Worm (Caenorhabditis elegans) whole organism, young adult: ENCODE results near the gene lgmn-1.
A peak's percentile ranks its signal among the peaks of the same experiment; 100 is the strongest.

Source experiments
- B0336.3 ChIP-seq: fragments of 200-800 bp; sonication (Bioruptor generic); IDR thresholded peaks from 2 replicates; pipeline ENCODE4 v1.3.6; 2022; ENCODE audit warnings: missing genetic modification characterization, missing compliant biosample characterization
- C17E4.6 ChIP-seq: fragments of 200-800 bp; sonication (Bioruptor generic); IDR thresholded peaks from 2 replicates; pipeline ENCODE4 v1.3.6; 2022; ENCODE audit warnings: missing genetic modification reagents, missing genetic modification characterization, missing compliant biosample characterization
- D2030.7 ChIP-seq: fragments of 200-800 bp; sonication (Bioruptor generic); IDR thresholded peaks from 2 replicates; pipeline ENCODE4 v1.3.6; 2022; ENCODE audit warnings: missing genetic modification reagents, missing genetic modification characterization, missing compliant biosample characterization
- F23B12.7 ChIP-seq: sonication (generic microtip); optimal IDR thresholded peaks from 2 replicates; lab custom pipeline; 2017; ENCODE audit warnings: missing genetic modification characterization, mild to moderate bottlenecking, missing compliant biosample characterization, antibody characterized with exemption, moderate library complexity; ENCODE audit not compliant: insufficient read depth
- F37B4.10 ChIP-seq: fragments of 200-800 bp; sonication (Bioruptor generic); IDR thresholded peaks from 2 replicates; pipeline ENCODE4 v1.3.6; 2022; ENCODE audit warnings: missing genetic modification characterization, missing compliant biosample characterization
- F49E8.2 ChIP-seq: sonication (generic microtip); optimal IDR thresholded peaks from 3 replicates; lab custom pipeline; 2017; ENCODE audit warnings: missing genetic modification characterization, mild to moderate bottlenecking, missing compliant biosample characterization, antibody characterized with exemption, moderate library complexity; ENCODE audit not compliant: insufficient read depth
- F55B11.4 ChIP-seq: sonication (generic microtip); optimal IDR thresholded peaks from 2 replicates; lab custom pipeline; 2016; ENCODE audit warnings: missing compliant biosample characterization, missing genetic modification characterization, borderline replicate concordance; ENCODE audit not compliant: insufficient read depth
- F57A8.1 ChIP-seq: fragments of 200-800 bp; sonication (Bioruptor generic); optimal IDR thresholded peaks from 2 replicates; lab custom pipeline; 2018; ENCODE audit warnings: mild to moderate bottlenecking, missing genetic modification characterization, moderate library complexity, missing compliant biosample characterization
- K11D2.4 ChIP-seq: fragments of 200-800 bp; sonication (Bioruptor generic); IDR thresholded peaks from 2 replicates; pipeline ENCODE4 v1.3.6; 2022; ENCODE audit warnings: missing genetic modification reagents, missing genetic modification characterization, missing compliant biosample characterization
- K12H6.12 ChIP-seq: fragments of 200-800 bp; sonication (Bioruptor generic); optimal IDR thresholded peaks from 2 replicates; lab custom pipeline; 2018; ENCODE audit warnings: mild to moderate bottlenecking, missing genetic modification characterization, missing compliant biosample characterization
- T07F8.4 ChIP-seq: sonication (generic microtip); optimal IDR thresholded peaks from 2 replicates; lab custom pipeline; 2016; ENCODE audit warnings: mild to moderate bottlenecking, missing genetic modification characterization, moderate library complexity, missing compliant biosample characterization
- T26A5.8 ChIP-seq: sonication (generic microtip); optimal IDR thresholded peaks from 2 replicates; lab custom pipeline; 2016; ENCODE audit warnings: missing genetic modification characterization, missing compliant biosample characterization
- Y56A3A.18 ChIP-seq: fragments of 200-800 bp; sonication (Bioruptor generic); IDR thresholded peaks from 2 replicates; pipeline ENCODE4 v1.3.6; 2022; ENCODE audit warnings: missing genetic modification reagents, missing genetic modification characterization, missing compliant biosample characterization
- Y67H2A.10 ChIP-seq: fragments of 200-800 bp; sonication (Bioruptor generic); conservative IDR thresholded peaks from 2 replicates; pipeline ENCODE4 v1.3.6; 2022; ENCODE audit warnings: missing genetic modification reagents, missing genetic modification characterization, missing compliant biosample characterization
- Y95B8A.8 ChIP-seq: fragments of 200-800 bp; sonication (Bioruptor generic); IDR thresholded peaks from 2 replicates; pipeline ENCODE4 v1.3.6; 2022; ENCODE audit warnings: missing genetic modification reagents, missing genetic modification characterization, missing compliant biosample characterization
- ZK185.1 ChIP-seq: sonication (generic microtip); optimal IDR thresholded peaks from 2 replicates; lab custom pipeline; 2016; ENCODE audit warnings: mild to moderate bottlenecking, missing genetic modification characterization, missing compliant biosample characterization; ENCODE audit not compliant: poor library complexity, severe bottlenecking
- akir-1 ChIP-seq: fragments of 200-800 bp; sonication (Bioruptor generic); optimal IDR thresholded peaks from 2 replicates; lab custom pipeline; 2018; ENCODE audit warnings: mild to moderate bottlenecking, missing genetic modification characterization, moderate library complexity, missing compliant biosample characterization
- atf-7 ChIP-seq: sonication (generic microtip); optimal IDR thresholded peaks from 2 replicates; lab custom pipeline; 2017; ENCODE audit warnings: mild to moderate bottlenecking, missing genetic modification characterization, missing compliant biosample characterization
- attf-3 ChIP-seq: fragments of 200-800 bp; sonication (Bioruptor generic); conservative IDR thresholded peaks from 2 replicates; pipeline ENCODE4 v1.3.6; 2022; ENCODE audit warnings: missing genetic modification reagents, missing genetic modification characterization, missing compliant biosample characterization
- attf-6 ChIP-seq: fragments of 200-800 bp; sonication (Bioruptor generic); IDR thresholded peaks from 2 replicates; pipeline ENCODE4 v1.3.6; 2022; ENCODE audit warnings: missing genetic modification reagents, missing genetic modification characterization, missing compliant biosample characterization
- bed-1 ChIP-seq: fragments of 200-800 bp; sonication (Bioruptor generic); IDR thresholded peaks from 2 replicates; pipeline ENCODE4 v1.3.6; 2022; ENCODE audit warnings: missing genetic modification reagents, missing genetic modification characterization, missing compliant biosample characterization
- cebp-2 ChIP-seq: fragments of 200-800 bp; sonication (Bioruptor generic); IDR thresholded peaks from 2 replicates; pipeline ENCODE4 v1.3.6; 2022; ENCODE audit warnings: missing genetic modification characterization, missing compliant biosample characterization
- ceh-58 ChIP-seq: fragments of 200-800 bp; sonication (Bioruptor generic); IDR thresholded peaks from 2 replicates; pipeline ENCODE4 v1.3.6; 2022; ENCODE audit warnings: missing genetic modification characterization, missing compliant biosample characterization
- chd-7 ChIP-seq: sonication (generic microtip); optimal IDR thresholded peaks from 2 replicates; lab custom pipeline; 2016; ENCODE audit warnings: mild to moderate bottlenecking, missing genetic modification characterization, moderate library complexity, missing compliant biosample characterization
- dpff-1 ChIP-seq: sonication (generic microtip); optimal IDR thresholded peaks from 2 replicates; lab custom pipeline; 2017; ENCODE audit warnings: mild to moderate bottlenecking, missing genetic modification characterization, missing compliant biosample characterization
- egrh-3 ChIP-seq: fragments of 200-800 bp; sonication (Bioruptor generic); IDR thresholded peaks from 2 replicates; pipeline ENCODE4 v1.3.6; 2022; ENCODE audit warnings: missing genetic modification reagents, missing genetic modification characterization, missing compliant biosample characterization
- fkh-3 ChIP-seq: sonication (generic microtip); optimal IDR thresholded peaks from 2 replicates; lab custom pipeline; 2016; ENCODE audit warnings: mild to moderate bottlenecking, missing genetic modification characterization, missing compliant biosample characterization
- gei-17 ChIP-seq: fragments of 200-800 bp; sonication (Bioruptor generic); optimal IDR thresholded peaks from 2 replicates; lab custom pipeline; 2018; ENCODE audit warnings: mild to moderate bottlenecking, missing genetic modification characterization, missing compliant biosample characterization
- him-1 ChIP-seq: sonication (generic microtip); optimal IDR thresholded peaks from 2 replicates; lab custom pipeline; 2016; ENCODE audit warnings: missing genotype, missing genetic modification reagents, missing genetic modification characterization, missing compliant biosample characterization
- hlh-26 ChIP-seq: fragments of 200-800 bp; sonication (Bioruptor generic); conservative IDR thresholded peaks from 2 replicates; pipeline ENCODE4 v1.3.6; 2022; ENCODE audit warnings: missing genetic modification reagents, missing genetic modification characterization, missing compliant biosample characterization
- let-607 ChIP-seq, 2 experiments: fragments of 200-800 bp in 1 of 2; sonication (Bioruptor generic) in 1 of 2; sonication (generic microtip) in 1 of 2; optimal IDR thresholded peaks; 2 replicates each; lab custom pipeline; 2016 to 2018; ENCODE audit warnings: mild to moderate bottlenecking in 2 of 2, missing compliant biosample characterization in 2 of 2, missing genetic modification characterization in 2 of 2, moderate library complexity in 2 of 2, missing genotype in 1 of 2
- lin-54 ChIP-seq: fragments of 200-800 bp; sonication (Bioruptor generic); optimal IDR thresholded peaks from 2 replicates; lab custom pipeline; 2018; ENCODE audit warnings: mild to moderate bottlenecking, missing genetic modification characterization, missing compliant biosample characterization
- lsl-1 ChIP-seq: fragments of 200-800 bp; sonication (Bioruptor generic); optimal IDR thresholded peaks from 2 replicates; lab custom pipeline; 2018; ENCODE audit warnings: mild to moderate bottlenecking, missing genetic modification characterization, moderate library complexity, missing compliant biosample characterization
- lsy-27 ChIP-seq: sonication (generic microtip); optimal IDR thresholded peaks from 2 replicates; lab custom pipeline; 2017; ENCODE audit warnings: missing genetic modification characterization, mild to moderate bottlenecking, missing compliant biosample characterization, antibody characterized with exemption, missing genotype, borderline replicate concordance; ENCODE audit not compliant: insufficient read depth
- madf-6 ChIP-seq: fragments of 200-800 bp; sonication (Bioruptor generic); IDR thresholded peaks from 2 replicates; pipeline ENCODE4 v1.3.6; 2022; ENCODE audit warnings: missing genetic modification reagents, missing genetic modification characterization, missing compliant biosample characterization
- madf-8 ChIP-seq: fragments of 200-800 bp; sonication (Bioruptor generic); conservative IDR thresholded peaks from 2 replicates; pipeline ENCODE4 v1.3.6; 2022; ENCODE audit warnings: missing genetic modification reagents, missing genetic modification characterization, missing compliant biosample characterization
- nhr-27 ChIP-seq: fragments of 200-800 bp; sonication (Bioruptor generic); optimal IDR thresholded peaks from 2 replicates; lab custom pipeline; 2018; ENCODE audit warnings: mild to moderate bottlenecking, missing genetic modification characterization, moderate library complexity, missing compliant biosample characterization
- nhr-80 ChIP-seq: sonication (generic microtip); optimal IDR thresholded peaks from 2 replicates; lab custom pipeline; 2016; ENCODE audit warnings: missing genetic modification characterization, missing compliant biosample characterization
- nhr-90 ChIP-seq: sonication (generic microtip); optimal IDR thresholded peaks from 2 replicates; lab custom pipeline; 2016; ENCODE audit warnings: missing genotype, mild to moderate bottlenecking, missing genetic modification characterization, missing compliant biosample characterization
- pha-4 ChIP-seq: fragments of 150-350 bp; sonication (generic microtip); optimal IDR thresholded peaks from 2 replicates; lab custom pipeline; 2014; ENCODE audit warnings: missing biosample characterization, missing genetic modification reagents, missing genetic modification characterization
- rpc-1 ChIP-seq, 2 experiments: fragments of 150-350 bp in 1 of 2; sonication (generic microtip) in 1 of 2; optimal IDR thresholded peaks; 2 replicates each; lab custom pipeline; 2014 to 2018; ENCODE audit warnings: missing biosample characterization in 1 of 2, missing genetic modification characterization in 1 of 2, missing genetic modification reagents in 1 of 2, missing genotype in 1 of 2
- somi-1 ChIP-seq: fragments of 200-800 bp; sonication (Bioruptor generic); optimal IDR thresholded peaks from 2 replicates; lab custom pipeline; 2018; ENCODE audit warnings: mild to moderate bottlenecking, missing genetic modification characterization, missing compliant biosample characterization
- tbx-9 ChIP-seq: sonication (generic microtip); optimal IDR thresholded peaks from 2 replicates; lab custom pipeline; 2016; ENCODE audit warnings: borderline replicate concordance, missing genetic modification characterization, inconsistent platforms, missing compliant biosample characterization
- tlf-1 ChIP-seq: fragments of 200-800 bp; sonication (Bioruptor generic); optimal IDR thresholded peaks from 2 replicates; lab custom pipeline; 2018; ENCODE audit warnings: mild to moderate bottlenecking, missing genetic modification characterization, missing compliant biosample characterization
- zfh-2 ChIP-seq: fragments of 200-800 bp; sonication (Bioruptor generic); conservative IDR thresholded peaks from 2 replicates; pipeline ENCODE4 v1.3.6; 2022; ENCODE audit warnings: missing genetic modification reagents, missing genetic modification characterization, missing compliant biosample characterization
- ztf-3 ChIP-seq: fragments of 200-800 bp; sonication (Bioruptor generic); optimal IDR thresholded peaks from 2 replicates; lab custom pipeline; 2018; ENCODE audit warnings: mild to moderate bottlenecking, missing genetic modification characterization, missing compliant biosample characterization

Gene lgmn-1

ce11 chrV:12491070-12491643, 21.7 kb upstream of the lgmn-1 start (continued):
- TF ChIP-seq akir-1 (GFP tag; lab: Kevin White, UChicago) (no peak), T07F8.4 (tag; lab: Kevin White, UChicago) (no peak), lsy-27 (tag; lab: Kevin White, UChicago) (peak; percentile 11), F57A8.1 (GFP tag; lab: Kevin White, UChicago) (no peak), Y56A3A.18 (GFP tag; lab: Robert Waterston, UW) (peak; percentile 90), B0336.3 (GFP tag; lab: Robert Waterston, UW) (peak; percentile 88), madf-6 (GFP tag; lab: Robert Waterston, UW) (peak; percentile 89), nhr-27 (tag; lab: Kevin White, UChicago) (no peak), hlh-26 (no peak), madf-8 (GFP tag; lab: Robert Waterston, UW) (peak; percentile 17; the same call in 1 of the 2 replicates), nhr-80 (tag; lab: Kevin White, UChicago) (peak; percentile 57), Y67H2A.10 (GFP tag; lab: Robert Waterston, UW) (no peak), gei-17 (no peak), K12H6.12 (no peak), ceh-58 (GFP tag; lab: Robert Waterston, UW) (no peak), cebp-2 (GFP tag; lab: Robert Waterston, UW) (0 out of 2 replicates have a peak, but pooled peaks have one; percentile 45), D2030.7 (GFP tag; lab: Robert Waterston, UW) (peak; percentile 97), tlf-1 (GFP tag; lab: Kevin White, UChicago) (peak; percentile 75), C17E4.6 (GFP tag; lab: Robert Waterston, UW) (0 out of 2 replicates have a peak, but pooled peaks have one; percentile 9), ZK185.1 (tag; lab: Kevin White, UChicago) (peak; percentile 79), Y95B8A.8 (no peak), attf-6 (GFP tag; lab: Robert Waterston, UW) (peak; percentile 91), F49E8.2 (peak; percentile 85), dpff-1 (tag; lab: Kevin White, UChicago) (no peak), lsl-1 (peak; percentile 70), somi-1 (GFP tag; lab: Kevin White, UChicago) (no peak), lin-54 (GFP tag; lab: Kevin White, UChicago) (peak; percentile 82), attf-3 (GFP tag; lab: Robert Waterston, UW) (peak; percentile 75), zfh-2 (no peak; the same call in 1 of the 2 replicates), T26A5.8 (tag; lab: Kevin White, UChicago) (no peak), tbx-9 (no peak), ztf-3 (GFP tag; lab: Kevin White, UChicago) (no peak), bed-1 (no peak), F23B12.7 (peak; percentile 56), fkh-3 (tag; lab: Kevin White, UChicago) (no peak), rpc-1 (optimal IDR thresholded peaks at IDR 0.05; lab: Kevin White, UChicago) (no peak), rpc-1 (tag; optimal IDR thresholded peaks at IDR 0.05; lab: Kevin White, UChicago) (peak; percentile 40), nhr-90 (tag; lab: Kevin White, UChicago) (no peak), atf-7 (tag; lab: Kevin White, UChicago) (peak; percentile 10), K11D2.4 (peak; percentile 68; the same call in 1 of the 2 replicates), chd-7 (tag; lab: Kevin White, UChicago) (no peak), let-607 (tag; optimal IDR thresholded peaks at IDR 0.05; lab: Kevin White, UChicago) (peak in 1 of 2 experiments; percentile 8), egrh-3 (GFP tag; lab: Robert Waterston, UW) (0 out of 2 replicates have a peak, but pooled peaks have one; percentile 23), F55B11.4 (tag; lab: Kevin White, UChicago) (no peak), him-1 (tag; lab: Kevin White, UChicago) (peak; percentile 96), F37B4.10 (GFP tag; lab: Robert Waterston, UW) (no peak), pha-4 (tag; lab: Kevin White, UChicago) (no peak)
